Fruit fly (Drosophila melanogaster) whole organism, embryonic: Measurements from ENCODE around the gene CG10628.
A peak's percentile ranks its signal among the peaks of the same experiment; 100 is the strongest.

Source experiments
- Aef1 ChIP-seq: fragments of 200-800 bp; sonication (Bioruptor generic); IDR thresholded peaks from 3 replicates; pipeline ENCODE4 v1.3.6; 2022; ENCODE audit warnings: missing biosample characterization, missing genetic modification characterization
- Atf3 ChIP-seq: fragments of 200-800 bp; sonication (Bioruptor generic); optimal IDR thresholded peaks from 3 replicates; lab custom pipeline; 2016; ENCODE audit warnings: missing biosample characterization, missing genetic modification characterization
- CG10209 ChIP-seq: fragments of 200-800 bp; sonication (Bioruptor generic); optimal IDR thresholded peaks from 3 replicates; lab custom pipeline; 2017; ENCODE audit warnings: missing biosample characterization, mild to moderate bottlenecking, missing genetic modification characterization, missing genetic modification reagents
- CG11398 ChIP-seq: fragments of 200-800 bp; sonication (Bioruptor generic); optimal IDR thresholded peaks from 2 replicates; lab custom pipeline; 2016; ENCODE audit warnings: missing biosample characterization, missing genetic modification characterization
- CG11504 ChIP-seq: fragments of 200-800 bp; sonication (Bioruptor generic); optimal IDR thresholded peaks from 3 replicates; lab custom pipeline; 2019; ENCODE audit warnings: missing biosample characterization, mild to moderate bottlenecking, missing genetic modification characterization, moderate library complexity
- CG14710 ChIP-seq: fragments of 200-800 bp; sonication (Bioruptor generic); optimal IDR thresholded peaks from 3 replicates; lab custom pipeline; 2019; ENCODE audit warnings: missing biosample characterization, mild to moderate bottlenecking, missing genetic modification characterization, moderate library complexity
- CG17385 ChIP-seq: fragments of 200-800 bp; sonication (Bioruptor generic); optimal IDR thresholded peaks from 3 replicates; lab custom pipeline; 2018; ENCODE audit warnings: missing biosample characterization, mild to moderate bottlenecking, missing genetic modification characterization
- CG17612 ChIP-seq: fragments of 200-800 bp; sonication (Bioruptor generic); IDR thresholded peaks from 2 replicates; pipeline ENCODE4 v1.3.6; 2022; ENCODE audit warnings: missing biosample characterization, missing genetic modification characterization
- CG18599 ChIP-seq: fragments of 200-800 bp; sonication (Bioruptor generic); optimal IDR thresholded peaks from 3 replicates; lab custom pipeline; 2017; ENCODE audit warnings: missing biosample characterization, missing genetic modification characterization, mild to moderate bottlenecking, moderate library complexity, missing genetic modification reagents
- CG2116 ChIP-seq: fragments of 200-800 bp; sonication (Bioruptor generic); optimal IDR thresholded peaks from 3 replicates; lab custom pipeline; 2018; ENCODE audit warnings: missing biosample characterization, mild to moderate bottlenecking, missing genetic modification characterization
- CG30020 ChIP-seq: fragments of 200-800 bp; optimal IDR thresholded peaks from 2 replicates; lab custom pipeline; 2019; ENCODE audit warnings: missing biosample characterization, mild to moderate bottlenecking, missing genetic modification characterization, moderate library complexity
- CG34224 ChIP-seq: fragments of 200-800 bp; sonication (Bioruptor generic); IDR thresholded peaks from 3 replicates; pipeline ENCODE4 v1.3.6; 2022; ENCODE audit warnings: missing biosample characterization, missing genetic modification characterization; ENCODE audit not compliant: partially characterized antibody
- CG6254 ChIP-seq: fragments of 200-800 bp; sonication (Bioruptor generic); optimal IDR thresholded peaks from 3 replicates; lab custom pipeline; 2017; ENCODE audit warnings: mild to moderate bottlenecking, missing biosample characterization, missing genetic modification reagents, missing genetic modification characterization
- CG6765 ChIP-seq: fragments of 200-800 bp; sonication (Bioruptor generic); optimal IDR thresholded peaks from 3 replicates; lab custom pipeline; 2017; ENCODE audit warnings: missing biosample characterization, mild to moderate bottlenecking, missing genetic modification characterization
- CG6791 ChIP-seq: fragments of 200-800 bp; sonication (Bioruptor generic); IDR thresholded peaks from 3 replicates; pipeline ENCODE4 v1.3.6; 2022; ENCODE audit warnings: missing biosample characterization, missing genetic modification characterization; ENCODE audit not compliant: partially characterized antibody
- CG8290 ChIP-seq, 3 experiments: fragments of 200-800 bp; sonication (Bioruptor generic); optimal IDR thresholded peaks; 2 replicates each; lab custom pipeline; 2016 to 2019; ENCODE audit warnings: missing biosample characterization in 3 of 3, missing genetic modification characterization in 3 of 3, mild to moderate bottlenecking in 2 of 3, moderate library complexity in 1 of 3
- D19A ChIP-seq: fragments of 200-800 bp; optimal IDR thresholded peaks from 3 replicates; lab custom pipeline; 2019; ENCODE audit warnings: missing biosample characterization, mild to moderate bottlenecking, missing genetic modification characterization, moderate library complexity
- Deaf1 ChIP-seq: fragments of 200-800 bp; optimal IDR thresholded peaks from 3 replicates; lab custom pipeline; 2019; ENCODE audit warnings: missing biosample characterization, mild to moderate bottlenecking, missing genetic modification characterization, moderate library complexity
- Dref ChIP-seq: fragments of 200-800 bp; sonication (Bioruptor generic); IDR thresholded peaks from 2 replicates; pipeline ENCODE4 v1.3.6; 2022; ENCODE audit warnings: missing biosample characterization, missing genetic modification characterization
- Ets65A ChIP-seq: fragments of 200-800 bp; sonication (Bioruptor generic); peaks from one replicate; lab custom pipeline; 2016; ENCODE audit warnings: missing biosample characterization, missing genetic modification characterization
- Fer3 ChIP-seq: fragments of 200-800 bp; sonication (Bioruptor generic); optimal IDR thresholded peaks from 2 replicates; lab custom pipeline; 2018; ENCODE audit warnings: missing biosample characterization, mild to moderate bottlenecking, missing genetic modification characterization, moderate library complexity
- Hr78 ChIP-seq, 2 experiments: fragments of 200-800 bp in 1 of 2; fragments of >200 bp in 1 of 2; sonication (Bioruptor generic) in 1 of 2; optimal IDR thresholded peaks; 2 replicates each; lab custom pipeline; 2017 to 2019; ENCODE audit warnings: missing biosample characterization in 2 of 2, missing genetic modification characterization in 2 of 2, mild to moderate bottlenecking in 1 of 2, moderate library complexity in 1 of 2
- Lpt ChIP-seq: fragments of >200 bp; optimal IDR thresholded peaks from 2 replicates; lab custom pipeline; 2018; ENCODE audit warnings: missing biosample characterization, missing genetic modification characterization
- Mrtf ChIP-seq: fragments of 200-800 bp; sonication (Bioruptor generic); IDR thresholded peaks from 3 replicates; pipeline ENCODE4 v1.3.6; 2022; ENCODE audit warnings: missing biosample characterization, missing genetic modification characterization
- Ravus ChIP-seq: fragments of 200-800 bp; sonication (Bioruptor generic); IDR thresholded peaks from 2 replicates; pipeline ENCODE4 v1.3.6; 2022; ENCODE audit warnings: missing biosample characterization, missing genetic modification characterization
- Scr ChIP-seq: fragments of 200-800 bp; sonication (Bioruptor generic); IDR thresholded peaks from 2 replicates; pipeline ENCODE4 v1.3.6; 2022; ENCODE audit warnings: missing biosample characterization, missing genetic modification characterization; ENCODE audit not compliant: partially characterized antibody
- bbx ChIP-seq: fragments of 200-800 bp; sonication (Bioruptor generic); IDR thresholded peaks from 2 replicates; pipeline ENCODE4 v1.3.6; 2022; ENCODE audit warnings: missing biosample characterization, missing genetic modification characterization; ENCODE audit not compliant: partially characterized antibody
- chinmo ChIP-seq: fragments of 200-800 bp; sonication (Bioruptor generic); IDR thresholded peaks from 4 replicates; pipeline ENCODE4 v1.3.6; 2022; ENCODE audit warnings: missing biosample characterization, missing genetic modification characterization; ENCODE audit not compliant: partially characterized antibody
- chn ChIP-seq: fragments of 200-800 bp; sonication (Bioruptor generic); optimal IDR thresholded peaks from 2 replicates; lab custom pipeline; 2016; ENCODE audit warnings: missing biosample characterization, missing genetic modification characterization
- ci ChIP-seq: fragments of 200-800 bp; sonication (Bioruptor generic); IDR thresholded peaks from 3 replicates; pipeline ENCODE4 v1.3.6; 2022; ENCODE audit warnings: missing biosample characterization, missing genetic modification characterization
- cwo ChIP-seq: fragments of 200-800 bp; sonication (Bioruptor generic); optimal IDR thresholded peaks from 3 replicates; lab custom pipeline; 2017; ENCODE audit warnings: missing biosample characterization, missing genetic modification characterization, mild to moderate bottlenecking, moderate library complexity, missing genetic modification reagents
- dmrt11E ChIP-seq: fragments of 200-800 bp; sonication (Bioruptor generic); optimal IDR thresholded peaks from 3 replicates; lab custom pipeline; 2018; ENCODE audit warnings: missing biosample characterization, mild to moderate bottlenecking, missing genetic modification characterization, moderate library complexity
- exex ChIP-seq: fragments of 200-800 bp; sonication (Bioruptor generic); optimal IDR thresholded peaks from 4 replicates; lab custom pipeline; 2018; ENCODE audit warnings: missing biosample characterization, mild to moderate bottlenecking, missing genetic modification characterization, moderate library complexity
- fu2 ChIP-seq: fragments of 200-800 bp; sonication (Bioruptor generic); optimal IDR thresholded peaks from 2 replicates; lab custom pipeline; 2016; ENCODE audit warnings: missing biosample characterization, missing genetic modification characterization
- hbn ChIP-seq: fragments of 200-800 bp; sonication (Bioruptor generic); IDR thresholded peaks from 2 replicates; pipeline ENCODE4 v1.3.6; 2022; ENCODE audit warnings: missing biosample characterization, missing genetic modification characterization; ENCODE audit not compliant: partially characterized antibody
- insv ChIP-seq, 2 experiments: fragments of 200-800 bp; sonication (Bioruptor generic); optimal IDR thresholded peaks; 3 replicates each; lab custom pipeline; 2016 to 2018; ENCODE audit warnings: missing biosample characterization in 2 of 2, missing genetic modification characterization in 2 of 2
- klu ChIP-seq: fragments of 200-800 bp; sonication (Bioruptor generic); IDR thresholded peaks from 2 replicates; pipeline ENCODE4 v1.3.6; 2022; ENCODE audit warnings: missing biosample characterization, missing genetic modification characterization
- lola ChIP-seq, 3 experiments: fragments of >200 bp in 2 of 3; fragments of 200-800 bp in 1 of 3; sonication (Bioruptor generic) in 1 of 3; optimal IDR thresholded peaks; 2 replicates each; lab custom pipeline; 2017 to 2019; ENCODE audit warnings: missing biosample characterization in 3 of 3, missing genetic modification characterization in 3 of 3, mild to moderate bottlenecking in 1 of 3, moderate library complexity in 1 of 3
- otp ChIP-seq: fragments of 200-800 bp; sonication (Bioruptor generic); IDR thresholded peaks from 3 replicates; pipeline ENCODE4, ENCODE4 v1.3.6; 2022; ENCODE audit warnings: missing biosample characterization, missing genetic modification characterization
- pb ChIP-seq: fragments of 200-800 bp; sonication (Bioruptor generic); optimal IDR thresholded peaks from 3 replicates; lab custom pipeline; 2016; ENCODE audit warnings: missing biosample characterization, missing genetic modification characterization
- pnt ChIP-seq: fragments of 200-800 bp; sonication (Bioruptor generic); optimal IDR thresholded peaks from 3 replicates; lab custom pipeline; 2016; ENCODE audit warnings: missing biosample characterization, missing genetic modification characterization
- repo ChIP-seq: fragments of 200-800 bp; sonication (Bioruptor generic); optimal IDR thresholded peaks from 2 replicates; lab custom pipeline; 2016; ENCODE audit warnings: missing biosample characterization, missing genetic modification characterization
- row ChIP-seq: fragments of 200-800 bp; sonication (Bioruptor generic); IDR thresholded peaks from 3 replicates; pipeline ENCODE4 v1.3.6; 2022; ENCODE audit warnings: missing biosample characterization, missing genetic modification characterization
- schlank ChIP-seq: fragments of 200-800 bp; sonication (Bioruptor generic); optimal IDR thresholded peaks from 2 replicates; lab custom pipeline; 2018; ENCODE audit warnings: missing biosample characterization, mild to moderate bottlenecking, missing genetic modification characterization
- sqz ChIP-seq: fragments of 200-800 bp; sonication (Bioruptor generic); optimal IDR thresholded peaks from 3 replicates; lab custom pipeline; 2018; ENCODE audit warnings: missing biosample characterization, mild to moderate bottlenecking, missing genetic modification characterization
- tup ChIP-seq: fragments of 200-800 bp; sonication (Bioruptor generic); optimal IDR thresholded peaks from 2 replicates; lab custom pipeline; 2016; ENCODE audit warnings: missing biosample characterization, mild to moderate bottlenecking, missing genetic modification characterization, moderate library complexity
- zen ChIP-seq: fragments of 200-800 bp; sonication (Bioruptor generic); optimal IDR thresholded peaks from 3 replicates; lab custom pipeline; 2018; ENCODE audit warnings: missing biosample characterization, mild to moderate bottlenecking, missing genetic modification characterization, moderate library complexity
- zfh1 ChIP-seq: fragments of 200-800 bp; sonication (Bioruptor generic); IDR thresholded peaks from 3 replicates; pipeline ENCODE4 v1.3.6; 2022; ENCODE audit warnings: missing biosample characterization, missing genetic modification characterization

Gene CG10628

DNA sequence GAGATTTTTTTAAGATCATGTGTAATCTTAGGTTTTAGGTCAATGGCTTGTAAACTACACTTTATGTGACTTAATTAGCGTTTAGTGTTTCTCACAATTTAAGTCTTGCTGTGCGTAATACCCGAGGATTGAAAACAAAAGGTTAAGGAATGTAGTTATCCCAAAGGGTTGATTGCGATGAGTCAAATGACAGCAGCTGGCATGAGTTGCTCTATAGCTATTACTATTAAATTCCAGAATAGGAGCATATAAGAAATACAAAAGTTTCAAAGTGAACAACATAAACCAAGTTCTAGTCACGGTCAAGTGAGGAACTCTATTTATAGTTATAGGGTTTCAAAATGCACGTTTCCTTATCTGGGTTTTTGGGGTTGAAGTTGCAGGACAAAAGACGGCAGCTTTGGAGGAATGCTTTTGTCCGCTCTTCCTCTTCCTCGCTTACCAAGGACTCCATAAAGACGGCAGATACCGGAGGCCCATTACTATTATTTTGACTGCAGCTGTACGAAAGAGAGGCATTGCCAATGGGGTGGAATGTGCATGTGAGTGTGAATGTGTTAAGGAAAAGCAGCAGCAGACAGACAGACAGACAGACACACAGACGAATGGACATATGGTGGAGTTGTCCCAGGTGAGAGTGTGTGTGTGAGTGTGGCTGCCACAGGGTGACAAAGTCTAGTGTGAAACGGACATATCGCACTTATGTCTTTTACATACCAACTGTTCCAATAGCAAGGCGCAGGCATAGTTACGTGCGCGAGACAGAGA, 32.3 kb upstream of the CG10628 start (continued):
- TF ChIP-seq repo (no peak), pb (no peak), row (GFP tag; lab: Robert Waterston, UW) (peak; percentile 18; the same call in 1 of the 3 replicates), sqz (GFP tag; lab: Kevin White, UChicago) (peak; percentile 81), ci (GFP tag; lab: Robert Waterston, UW) (0 out of 3 replicates have a peak, but pooled peaks have one; percentile 32), CG18599 (GFP tag; lab: Kevin White, UChicago) (peak; percentile 15), CG2116 (GFP tag; lab: Kevin White, UChicago) (no peak), Hr78 (GFP tag; optimal IDR thresholded peaks at IDR 0.05; lab: Kevin White, UChicago) (no peak), cwo (no peak), CG17385 (GFP tag; lab: Kevin White, UChicago) (peak; percentile 78), Dref (no peak), pnt (GFP tag; lab: Kevin White, UChicago) (no peak), otp (GFP tag; lab: Robert Waterston, UW) (no peak), insv (GFP tag; optimal IDR thresholded peaks at IDR 0.05; lab: Kevin White, UChicago) (peak in 1 of 2 experiments; percentile 6), bbx (GFP tag; lab: Robert Waterston, UW) (peak; percentile 61; the same call in 1 of the 2 replicates), lola (GFP tag; optimal IDR thresholded peaks at IDR 0.05; lab: Kevin White, UChicago) (peak in 2 of 3 experiments; percentile 11 to 95), CG30020 (tag; lab: Kevin White, UChicago) (peak; percentile 90), Fer3 (tag; lab: Kevin White, UChicago) (no peak), CG34224 (GFP tag; lab: Robert Waterston, UW) (no peak), zfh1 (GFP tag; lab: Robert Waterston, UW) (0 out of 3 replicates have a peak, but pooled peaks have one; percentile 9), chn (GFP tag; lab: Kevin White, UChicago) (no peak), zen (tag; lab: Kevin White, UChicago) (peak; percentile 20), chinmo (GFP tag; lab: Robert Waterston, UW) (0 out of 4 replicates have a peak, but pooled peaks have one; percentile 55), dmrt11E (tag; lab: Kevin White, UChicago) (peak; percentile 18), CG10209 (peak; percentile 39), Ravus (no peak), CG11504 (tag; lab: Kevin White, UChicago) (peak; percentile 34), tup (no peak), CG6791 (peak; percentile 44; the same call in 1 of the 3 replicates), exex (tag; lab: Kevin White, UChicago) (no peak), D19A (tag; lab: Kevin White, UChicago) (peak; percentile 32), CG11398 (GFP tag; lab: Kevin White, UChicago) (no peak), Deaf1 (tag; lab: Kevin White, UChicago) (no peak), klu (GFP tag; lab: Robert Waterston, UW) (no peak), CG6254 (GFP tag; lab: Kevin White, UChicago) (peak; percentile 92)

DNA sequence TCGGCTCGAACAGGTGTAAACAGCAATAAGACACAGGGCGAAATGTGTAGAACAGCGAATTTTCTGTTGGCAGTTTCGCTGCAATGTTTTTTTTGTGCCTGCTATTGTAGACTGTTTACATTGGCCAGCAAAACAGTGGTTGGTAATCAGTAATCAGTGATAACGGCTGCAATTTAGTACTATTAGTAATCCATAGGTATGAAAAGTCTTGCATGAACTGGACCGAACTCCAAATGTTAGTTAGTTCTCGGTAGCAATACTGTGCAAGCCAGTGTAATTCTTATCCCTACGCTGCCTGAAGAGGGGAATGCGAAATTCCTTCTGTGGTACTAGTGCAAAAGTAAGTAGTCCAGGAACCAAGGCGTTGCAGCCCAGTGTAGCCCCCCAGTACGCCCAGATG, 30.3 kb upstream of the CG10628 start:
- TF ChIP-seq hbn (GFP tag; lab: Robert Waterston, UW) = no peak
- no peak for TF ChIP-seq CG17612 (GFP tag; lab: Robert Waterston, UW)
- TF ChIP-seq Aef1 (GFP tag; lab: Robert Waterston, UW) = no peak
- TF ChIP-seq CG6765 (GFP tag; lab: Kevin White, UChicago) = no peak
- no peak for TF ChIP-seq Atf3 (GFP tag; lab: Kevin White, UChicago)
- TF ChIP-seq CG8290 (GFP tag; optimal IDR thresholded peaks at IDR 0.05; lab: Kevin White, UChicago) = no peak
- TF ChIP-seq CG8290 (tag; optimal IDR thresholded peaks at IDR 0.05; lab: Kevin White, UChicago) = no peak
- TF ChIP-seq pb = no peak
- 0 out of 3 replicates have a peak, but pooled peaks have one; percentile 18 for TF ChIP-seq row (GFP tag; lab: Robert Waterston, UW)
- no peak for TF ChIP-seq CG14710
- TF ChIP-seq fu2 = no peak
- no peak for TF ChIP-seq schlank
- no peak for TF ChIP-seq Mrtf (GFP tag; lab: Robert Waterston, UW)
- no peak for TF ChIP-seq Scr (GFP tag; lab: Robert Waterston, UW)
- no peak for TF ChIP-seq repo
- TF ChIP-seq Ets65A (GFP tag; lab: Kevin White, UChicago) = peak; percentile 20
- no peak for TF ChIP-seq Lpt (GFP tag; lab: Kevin White, UChicago)
